Fruit fly (Drosophila melanogaster) Kc167 (cell line): ENCODE measurements around the gene CG8891.

Experiments
- Myc ChIP-seq: fragments of >200 bp; optimal IDR thresholded peaks from 2 replicates; lab custom pipeline; 2017; ENCODE audit warnings: missing external identifiers
- h ChIP-seq: fragments of >200 bp; optimal IDR thresholded peaks from 3 replicates; lab custom pipeline; 2018; ENCODE audit warnings: missing external identifiers

- no peak for TF ChIP-seq h
- no peak for TF ChIP-seq Myc (lab: Kevin White, UChicago)
Measured at dm6 chr2L:5020479-5020878, 41.3 kb upstream of the CG8891 start.
